Fruit fly (Drosophila melanogaster) whole organism, embryonic: ENCODE results near the gene CG33060.

Source experiments
- Ada2b ChIP-seq: fragments of 200-800 bp; sonication (Bioruptor generic); IDR thresholded peaks from 2 replicates; pipeline ENCODE4 v1.3.6; 2022; ENCODE audit warnings: missing biosample characterization, missing genetic modification characterization
- CG1024 ChIP-seq: fragments of 200-800 bp; sonication (Bioruptor generic); IDR thresholded peaks from 2 replicates; pipeline ENCODE4 v1.3.6; 2022; ENCODE audit warnings: missing biosample characterization, missing genetic modification characterization
- CG10654 ChIP-seq: fragments of 200-800 bp; sonication (Bioruptor generic); optimal IDR thresholded peaks from 2 replicates; lab custom pipeline; 2016; ENCODE audit warnings: missing biosample characterization, missing genetic modification characterization
- CG12071 ChIP-seq: fragments of 200-800 bp; sonication (Bioruptor generic); optimal IDR thresholded peaks from 3 replicates; lab custom pipeline; 2018; ENCODE audit warnings: missing biosample characterization, mild to moderate bottlenecking, missing genetic modification characterization
- CG14860 ChIP-seq: fragments of 200-800 bp; sonication (Bioruptor generic); IDR thresholded peaks from 3 replicates; pipeline ENCODE4 v1.3.6; 2022; ENCODE audit warnings: missing biosample characterization, missing genetic modification characterization; ENCODE audit not compliant: partially characterized antibody
- CG1602 ChIP-seq: fragments of 200-800 bp; sonication (Bioruptor generic); optimal IDR thresholded peaks from 3 replicates; lab custom pipeline; 2016; ENCODE audit warnings: missing biosample characterization, missing genetic modification characterization
- CoRest ChIP-seq: fragments of 200-800 bp; sonication (Bioruptor generic); optimal IDR thresholded peaks from 3 replicates; lab custom pipeline; 2018; ENCODE audit warnings: missing biosample characterization, mild to moderate bottlenecking, missing genetic modification characterization, moderate library complexity
- E2f2 ChIP-seq: fragments of 200-800 bp; sonication (Bioruptor generic); IDR thresholded peaks from 2 replicates; pipeline ENCODE4 v1.3.6; 2022; ENCODE audit warnings: missing biosample characterization, missing genetic modification characterization
- Eip74EF ChIP-seq, 2 experiments: fragments of 200-800 bp in 1 of 2; fragments of >200 bp in 1 of 2; sonication (Bioruptor generic) in 1 of 2; optimal IDR thresholded peaks; 2 replicates each; lab custom pipeline; 2017 to 2019; ENCODE audit warnings: missing biosample characterization in 2 of 2, missing genetic modification characterization in 2 of 2, mild to moderate bottlenecking in 1 of 2, moderate library complexity in 1 of 2
- Lpt ChIP-seq: fragments of >200 bp; optimal IDR thresholded peaks from 2 replicates; lab custom pipeline; 2018; ENCODE audit warnings: missing biosample characterization, missing genetic modification characterization
- Opbp ChIP-seq: fragments of 200-800 bp; sonication (Bioruptor generic); IDR thresholded peaks from 3 replicates; pipeline ENCODE4 v1.3.6; 2022; ENCODE audit warnings: missing biosample characterization, missing genetic modification characterization; ENCODE audit not compliant: partially characterized antibody
- Tbp ChIP-seq: fragments of >200 bp; optimal IDR thresholded peaks from 2 replicates; lab custom pipeline; 2018; ENCODE audit warnings: missing biosample characterization, missing genetic modification characterization
- btn ChIP-seq: fragments of 200-800 bp; sonication (Bioruptor generic); optimal IDR thresholded peaks from 2 replicates; lab custom pipeline; 2016; ENCODE audit warnings: missing biosample characterization, missing genetic modification characterization
- zf30C ChIP-seq: fragments of 200-800 bp; sonication (Bioruptor generic); optimal IDR thresholded peaks from 3 replicates; lab custom pipeline; 2018; ENCODE audit warnings: missing biosample characterization, mild to moderate bottlenecking, missing genetic modification characterization

- TF ChIP-seq Opbp: no peak
- no peak for TF ChIP-seq CG1602
- no peak for TF ChIP-seq Eip74EF (GFP tag; optimal IDR thresholded peaks at IDR 0.05; lab: Kevin White, UChicago)
- no peak for TF ChIP-seq CG10654 (GFP tag; lab: Kevin White, UChicago)
- TF ChIP-seq E2f2 (GFP tag; lab: Robert Waterston, UW): no peak
- TF ChIP-seq CG12071 (GFP tag; lab: Kevin White, UChicago): no peak
- TF ChIP-seq Ada2b: no peak
- TF ChIP-seq btn: no peak
- TF ChIP-seq CoRest (tag; lab: Kevin White, UChicago): no peak
- TF ChIP-seq Tbp (GFP tag; lab: Kevin White, UChicago): no peak
- TF ChIP-seq zf30C (GFP tag; lab: Kevin White, UChicago): no peak
- TF ChIP-seq Lpt (GFP tag; lab: Kevin White, UChicago): no peak
- TF ChIP-seq CG1024: no peak
- TF ChIP-seq CG14860 (GFP tag; lab: Robert Waterston, UW): no peak
Observed at dm6 chr3L:16333013-16333412, 2.2 kb downstream of the CG33060 start, which contains the start of gene CG13056.
